Worm (Caenorhabditis elegans) whole organism, dauer: Measurements from ENCODE around the gene T28B11.1.

ENCODE experiments used
- unc-62 ChIP-seq: sonication (generic microtip); optimal IDR thresholded peaks from 2 replicates; lab custom pipeline; 2017; ENCODE audit warnings: missing biosample characterization, missing genetic modification reagents, missing genetic modification characterization

The T28B11.1 gene

DNA sequence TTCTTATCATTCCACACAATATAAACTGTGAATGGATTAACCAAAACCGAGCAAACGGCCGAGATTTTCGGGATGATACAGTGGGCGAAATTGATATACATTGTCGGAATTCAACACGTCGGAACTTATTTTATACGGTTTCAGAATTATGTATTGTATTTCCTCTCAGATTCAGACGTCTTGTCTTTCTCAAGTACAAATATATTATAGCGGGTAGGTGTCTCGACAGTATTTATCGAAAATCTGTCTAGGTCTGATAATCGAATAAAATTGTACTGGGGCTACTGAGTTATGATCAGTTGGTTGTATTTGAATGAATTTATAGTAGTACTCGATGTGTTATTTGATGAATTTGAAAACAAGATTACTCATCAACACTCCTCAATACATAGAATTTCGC, 11.4 kb upstream of the T28B11.1 start, which contains the start of gene srj-22:
srj-22 (minus strand) TSS at position 101 of the 400 bp plus-strand sequence.
- TF ChIP-seq unc-62: no peak

DNA sequence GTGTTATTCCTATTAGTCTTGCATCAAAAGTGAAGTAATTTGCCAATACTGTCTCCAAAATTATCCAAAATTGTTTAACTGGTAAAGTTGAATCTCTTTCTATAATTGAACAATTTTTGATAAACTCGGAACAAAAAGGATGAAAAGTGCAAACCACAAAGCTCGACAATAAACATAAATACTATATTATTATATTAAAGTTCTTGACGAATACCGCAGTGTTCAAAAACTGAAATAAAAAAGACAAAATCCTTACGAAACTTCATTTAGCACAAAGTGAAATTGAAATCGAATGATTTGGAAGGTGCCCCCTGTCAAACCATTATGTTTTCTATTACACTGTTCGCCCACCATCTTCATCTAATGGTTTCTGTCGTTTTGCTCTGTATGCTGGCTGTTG, 9.1 kb upstream of the T28B11.1 start, which contains the start of gene ZC302.3:
ZC302.3 (minus strand) TSS at position 101 of the 400 bp plus-strand sequence.
- TF ChIP-seq unc-62: no peak

DNA sequence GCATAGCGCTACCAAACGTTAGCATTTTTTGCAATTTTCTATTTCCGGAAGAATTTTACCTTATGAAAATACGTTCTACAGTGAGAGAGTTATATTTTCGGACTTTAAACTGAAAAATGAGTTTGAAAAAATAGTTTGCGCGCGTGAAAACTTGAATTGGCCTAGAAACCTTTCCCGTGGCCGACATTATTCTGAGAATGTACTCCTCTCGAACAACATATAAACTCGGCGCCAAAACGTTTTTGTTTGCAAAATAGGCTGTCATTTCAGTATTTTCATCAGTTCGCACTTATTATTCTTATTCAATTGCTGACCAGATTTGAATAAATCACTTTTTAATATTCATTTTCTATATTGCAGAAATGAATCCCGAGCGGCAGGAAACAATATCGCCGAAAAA, 4.5 kb upstream of the T28B11.1 start, which contains the start of the genes mre-11 and wdr-5.3:
mre-11 (minus strand) TSS at position 113 of the 400 bp plus-strand sequence.
wdr-5.3 (plus strand) TSS at position 361 of the 400 bp plus-strand sequence.
- no peak for TF ChIP-seq unc-62

DNA sequence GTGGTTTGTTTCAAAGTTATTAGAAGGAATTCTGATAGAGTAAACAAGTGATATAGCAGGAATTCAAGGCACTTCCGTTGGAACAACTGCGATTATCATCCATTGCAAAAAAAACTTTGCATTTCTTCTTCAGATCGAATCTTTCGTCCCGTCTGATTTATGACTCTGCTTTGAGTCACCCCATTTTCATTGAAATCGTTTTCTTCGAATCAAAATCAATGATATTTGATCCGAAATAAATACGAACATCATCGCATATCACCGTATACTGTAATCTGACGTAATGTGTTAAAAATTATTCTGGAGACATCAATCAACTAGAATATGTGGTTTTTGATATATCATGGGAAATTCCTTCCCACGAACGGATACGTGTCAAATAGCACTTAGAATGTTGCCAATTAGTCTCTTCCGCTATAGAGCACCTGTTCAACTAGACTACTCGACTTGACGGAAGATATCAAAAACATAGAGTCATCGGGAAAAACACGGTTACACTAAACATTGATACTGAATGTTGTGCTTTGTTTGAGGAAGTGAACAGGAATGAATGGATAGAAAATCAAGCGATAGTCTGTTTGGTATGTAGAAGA, 1.3 kb downstream of the T28B11.1 start:
- TF ChIP-seq unc-62: no peak

DNA sequence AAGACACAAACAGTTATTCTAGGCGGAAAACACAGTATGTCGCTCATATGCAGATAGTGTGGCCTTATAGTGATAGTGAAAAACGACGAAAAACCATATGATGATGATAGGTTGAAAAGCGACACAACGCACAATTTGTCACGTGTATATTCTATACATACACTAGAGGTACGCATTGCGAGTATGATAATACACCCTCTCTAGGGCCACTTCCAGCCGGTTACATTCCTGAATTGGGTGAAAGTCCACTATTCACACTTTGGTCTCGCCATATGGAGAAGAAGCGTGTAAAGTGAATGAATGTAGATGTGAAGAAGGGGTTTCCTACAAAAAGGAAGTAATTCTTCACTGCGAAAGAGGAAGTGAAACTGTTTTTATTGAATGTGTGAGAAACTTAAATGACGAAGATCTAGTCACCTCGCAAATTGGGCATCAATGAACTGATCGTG, 2.7 kb downstream of the T28B11.1 start:
- no peak for TF ChIP-seq unc-62

DNA sequence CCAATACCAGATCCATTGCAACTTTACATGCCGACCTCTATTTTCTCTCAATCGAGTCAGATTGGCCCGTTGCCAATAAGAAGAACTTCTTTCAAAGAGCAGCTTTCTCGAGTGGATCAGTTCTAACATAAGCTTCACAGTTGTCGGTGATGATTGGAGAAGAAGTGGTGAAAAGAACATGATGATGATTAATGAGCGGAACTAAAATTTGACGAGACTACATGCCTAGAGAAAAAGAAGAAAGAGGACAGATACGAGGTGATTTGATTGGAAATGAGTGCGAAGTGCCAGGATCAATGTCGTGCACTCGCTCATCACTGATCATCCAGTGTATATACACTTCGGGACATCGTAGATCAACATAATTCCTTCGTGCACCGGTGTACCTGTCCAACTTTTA, 4.6 kb downstream of the T28B11.1 start:
- no peak for TF ChIP-seq unc-62

DNA sequence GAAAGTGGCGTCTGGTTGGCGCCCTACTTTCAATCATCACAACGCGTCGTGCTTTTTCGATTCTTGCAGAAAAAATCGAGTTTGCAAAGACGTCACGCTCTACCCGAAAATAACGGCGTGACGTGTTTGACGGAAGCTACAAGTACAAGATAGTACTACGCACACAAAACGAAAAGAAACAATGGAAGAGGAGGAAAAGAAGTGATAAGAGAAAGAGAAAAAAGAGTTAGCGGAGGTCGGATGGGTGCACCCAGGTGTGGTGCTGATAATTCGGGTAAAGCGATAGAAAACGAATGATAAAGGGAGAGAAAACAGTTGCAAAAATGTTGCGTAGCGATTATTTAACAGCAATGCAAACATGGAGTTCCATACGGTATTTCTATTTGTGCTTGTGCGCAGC, 5.5 kb downstream of the T28B11.1 start:
- no peak for TF ChIP-seq unc-62

DNA sequence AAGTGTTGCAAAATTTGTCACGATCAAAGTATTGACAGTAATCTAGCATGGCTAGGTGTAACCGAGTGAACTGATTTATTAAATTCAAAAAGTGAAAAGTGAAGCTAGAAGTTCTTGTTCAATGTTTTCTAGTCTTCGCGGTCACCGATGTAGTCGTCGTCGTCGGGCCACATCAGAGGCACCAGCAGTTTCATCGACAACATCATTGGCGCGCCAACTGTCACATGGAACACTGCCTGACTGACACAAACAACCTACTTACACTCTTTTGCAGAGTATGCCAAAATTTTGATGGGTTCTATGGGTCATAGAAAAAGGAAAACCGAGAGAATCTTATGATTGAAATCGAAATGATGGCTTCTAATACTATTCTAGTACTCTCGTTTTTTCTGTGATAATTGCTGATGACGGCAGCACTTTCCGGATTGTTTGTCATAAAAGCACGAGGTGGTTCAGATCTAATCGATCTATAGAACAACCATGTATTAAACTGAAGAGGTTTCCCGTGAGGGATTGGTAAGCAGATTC, 6.7 kb downstream of the T28B11.1 start:
- TF ChIP-seq unc-62: no peak

DNA sequence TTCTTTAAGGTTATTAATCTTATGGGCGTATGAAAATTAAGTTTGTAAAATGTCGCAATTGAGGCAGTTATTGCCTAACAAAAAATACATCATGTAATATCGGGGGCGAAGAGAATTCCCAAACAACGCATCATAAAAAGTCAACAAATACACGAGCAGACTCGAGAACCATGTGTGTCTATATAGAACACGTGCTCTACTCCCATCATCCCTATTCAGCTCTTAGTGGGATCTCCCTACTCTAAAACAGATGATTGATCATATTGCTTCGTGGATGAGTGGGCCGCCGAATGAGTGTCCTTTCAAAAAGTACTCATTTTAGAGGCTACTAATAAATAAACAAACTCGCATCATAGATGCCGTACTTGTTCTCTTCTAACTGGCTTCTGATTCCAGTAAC, 7.8 kb downstream of the T28B11.1 start:
- TF ChIP-seq unc-62: no peak

DNA sequence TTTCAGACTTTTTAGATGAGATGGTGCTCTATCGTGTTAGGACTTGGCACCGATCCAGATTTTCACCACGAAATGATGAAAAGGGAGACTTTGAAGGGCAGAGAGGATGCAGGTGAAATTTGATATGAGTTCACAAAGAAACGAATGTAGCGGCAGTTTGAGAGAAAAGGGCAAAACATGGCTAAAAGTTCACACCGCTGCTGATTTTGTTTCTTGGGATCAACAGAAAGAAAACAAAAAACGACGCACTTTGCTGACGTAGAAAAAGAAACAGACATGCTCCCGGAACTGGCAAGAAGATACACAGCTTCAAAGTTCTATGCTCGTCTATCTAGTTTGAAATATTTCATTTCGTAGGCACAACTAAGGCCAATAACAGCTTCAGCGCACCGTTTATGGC, 8.6 kb downstream of the T28B11.1 start:
- TF ChIP-seq unc-62: no peak

DNA sequence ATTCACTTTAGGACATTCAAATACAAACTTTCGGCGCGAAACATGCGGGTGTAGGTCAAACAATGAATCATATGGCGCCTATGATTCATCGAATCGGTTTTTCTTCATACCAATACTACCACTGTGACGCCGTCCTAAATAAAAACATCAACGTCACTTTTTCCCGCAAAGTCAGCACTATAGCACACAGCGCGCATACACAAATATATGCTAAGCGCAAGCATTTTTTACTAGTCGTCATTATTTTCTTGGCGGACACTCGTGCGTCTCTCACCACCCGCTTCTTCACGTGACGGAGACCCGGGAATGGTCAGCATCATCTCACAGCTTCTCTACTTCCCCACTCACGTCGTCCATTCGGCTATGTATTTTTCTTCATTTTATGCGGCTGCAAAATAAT, 9.0 kb downstream of the T28B11.1 start:
- no peak for TF ChIP-seq unc-62

DNA sequence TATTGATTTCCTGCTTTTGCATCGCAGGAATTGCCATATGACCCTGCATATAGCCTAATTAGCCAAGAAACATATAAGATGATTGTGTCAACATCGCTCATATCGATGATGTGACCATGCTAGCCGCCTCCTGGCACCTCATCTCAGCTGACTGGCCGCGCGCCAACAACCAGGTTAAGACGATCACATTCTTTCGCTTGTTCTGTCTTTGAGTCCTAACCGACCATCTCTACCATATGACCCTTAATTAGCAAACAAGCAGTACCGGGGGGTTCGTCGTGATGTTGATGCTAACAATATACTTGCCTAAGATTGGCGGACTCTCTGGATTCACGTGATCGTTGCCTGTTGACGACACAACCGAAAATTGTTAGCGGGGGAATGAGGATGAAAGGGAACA, 9.6 kb downstream of the T28B11.1 start:
- no peak for TF ChIP-seq unc-62

DNA sequence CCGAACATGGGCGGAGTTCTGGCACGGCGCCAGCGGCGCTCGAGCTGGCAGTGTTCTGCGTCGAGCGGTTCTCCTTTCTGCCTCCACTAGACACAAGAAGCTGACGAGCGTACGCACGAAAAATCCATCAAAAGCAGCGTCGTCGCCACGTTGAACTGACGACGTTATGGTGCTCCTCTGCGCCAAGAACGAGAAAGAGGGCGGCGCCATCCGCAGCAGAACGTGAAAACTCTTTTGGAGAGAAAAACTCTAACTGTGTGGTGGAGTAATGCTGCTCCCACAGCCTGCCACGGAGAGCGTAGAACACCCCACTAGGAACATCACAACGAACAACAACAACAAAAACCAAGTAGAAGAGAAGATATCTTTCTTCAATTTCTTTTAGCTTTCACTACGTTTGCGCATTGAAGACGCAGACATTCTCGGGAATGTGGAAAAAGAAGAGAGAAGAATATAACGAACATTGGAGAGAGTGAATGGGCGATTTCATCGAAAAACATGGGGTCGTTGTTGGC, 10.3 kb downstream of the T28B11.1 start:
- TF ChIP-seq unc-62: no peak

DNA sequence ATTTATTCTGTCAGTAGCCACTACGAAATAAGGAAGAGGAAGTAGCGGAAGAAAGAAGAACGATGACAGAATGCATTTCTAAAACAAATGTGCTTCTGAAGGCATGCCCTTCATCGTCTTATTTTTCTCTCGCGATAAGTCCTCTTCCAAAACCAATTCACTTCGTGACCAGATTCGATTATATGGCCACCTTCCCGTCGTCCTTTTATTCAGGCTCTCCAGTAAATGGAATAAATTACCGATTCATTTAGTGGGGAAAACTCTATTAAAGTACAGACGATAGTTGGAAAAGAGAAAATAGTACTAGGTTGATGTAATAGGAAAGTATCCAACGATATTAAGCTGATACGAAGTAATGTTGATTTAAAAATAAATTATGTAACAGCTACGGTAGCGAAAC, 10.9 kb downstream of the T28B11.1 start:
- no peak for TF ChIP-seq unc-62

DNA sequence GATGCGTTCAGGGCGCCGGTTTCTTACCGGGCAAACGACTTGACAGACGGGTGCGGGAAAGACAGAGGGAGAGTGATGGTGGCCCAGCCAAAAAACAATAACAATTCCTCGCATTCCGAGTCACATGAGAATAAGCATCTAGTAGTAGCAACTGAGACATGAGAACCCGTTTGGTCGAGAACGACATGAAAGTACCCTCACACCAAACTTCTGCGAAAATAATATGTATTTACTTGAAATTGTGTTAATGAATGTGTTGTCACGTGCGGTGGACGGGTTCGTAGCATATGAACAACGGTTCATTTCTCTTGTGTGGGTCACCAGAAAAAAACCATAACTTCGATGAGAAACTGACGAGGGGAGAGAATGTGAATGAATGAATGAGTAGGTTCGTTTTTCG, 11.3 kb downstream of the T28B11.1 start:
- no peak for TF ChIP-seq unc-62

DNA sequence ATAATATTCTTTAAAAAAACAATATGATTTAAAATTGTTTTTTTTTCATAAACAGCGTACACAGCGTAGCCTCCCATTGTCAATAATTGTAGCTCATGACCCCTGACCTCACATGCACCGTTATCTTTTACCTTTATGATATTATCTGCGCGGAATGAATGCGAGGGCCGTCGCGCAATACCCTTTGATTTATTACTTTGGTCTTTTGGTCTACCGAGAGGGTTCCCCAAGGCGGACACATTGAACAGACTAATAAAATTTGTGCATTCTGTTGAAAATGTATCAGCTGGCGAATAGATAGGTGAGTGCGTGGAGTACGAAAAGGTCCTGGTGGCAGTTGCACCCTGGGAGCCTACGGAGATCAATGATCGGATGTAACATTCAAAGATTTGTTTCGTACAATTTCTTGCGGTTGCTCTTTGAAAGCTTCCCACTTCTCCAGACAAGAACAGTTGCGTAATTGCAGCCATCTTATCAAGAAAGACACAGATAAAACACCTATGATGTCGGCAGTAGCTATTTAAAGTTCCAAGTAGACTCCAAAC, 11.8 kb downstream of the T28B11.1 start:
- TF ChIP-seq unc-62: no peak

DNA sequence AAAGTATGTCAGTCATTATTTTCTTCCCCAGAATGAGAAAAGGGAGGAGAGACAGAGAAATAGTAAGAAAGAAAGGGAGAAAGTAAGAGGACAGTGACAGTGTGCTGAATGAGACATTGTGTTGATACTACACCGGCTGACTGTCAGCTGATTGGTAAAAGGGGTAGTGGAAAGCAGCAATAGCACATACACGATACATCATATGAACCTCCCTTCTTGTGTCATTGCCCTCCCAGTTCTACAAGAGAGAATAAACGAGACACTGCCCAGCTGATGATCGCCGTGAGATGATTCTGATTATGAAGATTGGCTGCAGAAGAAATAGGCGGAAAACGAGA, 12.4 kb downstream of the T28B11.1 start:
- no peak for TF ChIP-seq unc-62
